Worm (Caenorhabditis elegans): ENCODE measurements around the gene C26B2.7.

C26B2.7 gene

DNA sequence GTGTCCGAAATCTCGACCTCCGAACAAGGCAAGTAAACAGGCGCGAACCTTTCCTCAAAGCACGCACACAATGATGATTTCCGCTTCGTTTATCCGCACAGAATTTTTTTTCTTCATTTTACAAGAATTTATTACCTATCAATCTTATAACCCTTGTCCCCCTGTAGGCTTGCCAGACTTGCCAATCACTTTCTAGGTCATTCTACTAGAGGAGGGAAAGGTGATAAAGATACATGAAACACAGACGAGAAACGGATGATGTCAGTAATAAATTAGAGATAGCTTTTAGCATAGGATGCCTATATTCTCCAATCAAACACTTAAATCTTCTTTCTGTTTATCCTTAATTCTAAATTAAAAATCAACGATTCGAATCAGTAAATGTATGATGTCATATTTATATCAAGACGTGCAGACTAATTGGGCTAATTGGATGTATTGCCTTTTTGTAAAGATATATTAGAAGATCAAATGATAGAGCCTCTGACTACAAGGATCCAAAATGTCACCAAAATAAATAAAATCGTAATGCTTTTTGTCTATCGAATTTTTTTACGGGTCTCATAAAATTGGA, 11.3 kb downstream of the C26B2.7 start:
- TF ChIP-seq unc-3 (GFP tag; conservative IDR thresholded peaks at IDR 0.05) (no peak), unc-3 (tag; optimal IDR thresholded peaks at IDR 0.05) (no peak), elt-2 (tag; optimal IDR thresholded peaks at IDR 0.05) (peak; percentile 44), eyg-1 (tag; optimal IDR thresholded peaks at IDR 0.05) (no peak)

DNA sequence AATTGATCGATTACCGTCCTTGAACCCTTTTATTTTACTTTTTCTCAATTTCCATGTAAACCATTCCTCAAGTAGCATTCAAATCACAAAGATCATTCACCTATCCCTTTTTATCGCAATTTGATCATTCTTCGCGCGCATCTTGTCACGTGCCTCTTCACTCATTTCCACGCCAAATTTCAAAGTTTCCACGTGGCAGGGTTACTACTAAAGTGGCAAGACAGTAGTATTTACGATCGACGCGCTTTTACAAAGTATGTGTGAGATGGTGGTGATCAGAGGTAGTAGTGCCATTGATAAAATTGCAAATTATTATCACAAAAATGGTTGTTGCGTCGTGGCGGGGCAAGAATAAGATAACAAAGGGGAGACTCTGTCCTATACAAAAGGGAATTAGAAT, 12.3 kb downstream of the C26B2.7 start:
- TF ChIP-seq pqm-1 (tag; optimal IDR thresholded peaks at IDR 0.05): no peak
- peak; percentile 92 for TF ChIP-seq elt-2 (tag; optimal IDR thresholded peaks at IDR 0.05)
- no peak for TF ChIP-seq nfya-1 (tag; optimal IDR thresholded peaks at IDR 0.05)
- TF ChIP-seq hlh-8 (tag; optimal IDR thresholded peaks at IDR 0.05): no peak
- no peak for TF ChIP-seq ceh-6 (GFP tag; optimal IDR thresholded peaks at IDR 0.05)
- no peak for TF ChIP-seq unc-55 (GFP tag; optimal IDR thresholded peaks at IDR 0.05)
- TF ChIP-seq hlh-30 (tag; optimal IDR thresholded peaks at IDR 0.05; ENCODE audit: insufficient read depth): peak; percentile 28

DNA sequence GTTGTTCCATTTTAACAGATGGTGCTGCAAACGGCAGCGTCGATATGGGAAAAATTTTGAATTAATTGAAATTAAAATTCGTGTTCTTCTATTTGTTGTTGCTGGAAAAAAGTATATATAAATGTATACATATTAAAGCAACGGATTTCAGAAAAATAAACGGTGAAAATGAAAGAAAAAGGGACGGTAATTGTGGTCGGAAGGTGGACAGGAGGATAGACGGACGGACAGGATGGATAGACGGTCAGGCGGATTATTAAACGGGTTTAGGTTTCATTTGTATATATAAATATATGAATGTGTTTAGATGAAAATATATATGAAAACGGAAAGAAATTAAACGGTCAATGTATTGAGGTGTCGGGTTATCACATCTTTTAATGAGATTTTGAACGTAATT, 13.3 kb downstream of the C26B2.7 start, which contains the start of gene nhr-31:
Gene nhr-31 (minus strand): TSS at position 101 of the 400 bp plus-strand sequence.
- no peak for TF ChIP-seq ref-2 (tag; optimal IDR thresholded peaks at IDR 0.05)
- TF ChIP-seq eyg-1 (tag; optimal IDR thresholded peaks at IDR 0.05): no peak

DNA sequence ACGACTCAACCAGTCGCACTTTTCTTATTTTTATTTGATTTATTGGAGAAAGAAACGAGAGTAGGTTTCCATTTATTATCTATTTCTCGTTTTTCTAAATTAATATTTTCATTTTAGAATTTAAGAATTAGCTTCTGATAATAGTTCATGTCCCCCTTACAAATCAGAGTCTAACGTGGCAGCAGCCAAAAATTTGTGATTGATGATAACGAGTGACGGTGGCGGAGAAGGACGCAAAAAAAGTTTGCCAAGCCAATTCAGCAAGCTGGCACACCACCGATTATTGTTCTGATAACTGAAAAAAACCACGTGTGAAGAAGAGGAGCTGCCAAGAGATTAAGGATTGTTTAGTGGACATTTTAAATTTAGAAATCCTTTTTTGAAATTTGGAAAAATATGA, 14.0 kb downstream of the C26B2.7 start:
- no peak for TF ChIP-seq K09A11.1 (tag; optimal IDR thresholded peaks at IDR 0.05; ENCODE audit: insufficient read depth)
- TF ChIP-seq syd-9 (tag; optimal IDR thresholded peaks at IDR 0.05): no peak
- TF ChIP-seq ceh-6 (GFP tag; optimal IDR thresholded peaks at IDR 0.05): no peak
- no peak for TF ChIP-seq ceh-31 (tag; optimal IDR thresholded peaks at IDR 0.05)
- TF ChIP-seq sdc-2 (tag; optimal IDR thresholded peaks at IDR 0.05): no peak
- TF ChIP-seq C38D4.7 (GFP tag; optimal IDR thresholded peaks at IDR 0.05): no peak
- no peak for TF ChIP-seq C08G9.2 (tag; optimal IDR thresholded peaks at IDR 0.05)
- TF ChIP-seq pha-4 (tag; optimal IDR thresholded peaks at IDR 0.05): no peak
- TF ChIP-seq ceh-2 (tag; optimal IDR thresholded peaks at IDR 0.05): no peak
- no peak for TF ChIP-seq fkh-6 (tag; optimal IDR thresholded peaks at IDR 0.05)
- TF ChIP-seq pros-1 (tag; optimal IDR thresholded peaks at IDR 0.05): no peak
- TF ChIP-seq fkh-10 (GFP tag; optimal IDR thresholded peaks at IDR 0.05): no peak
- no peak for TF ChIP-seq pag-3 (tag; optimal IDR thresholded peaks at IDR 0.05; ENCODE audit: borderline replicate concordance)
- TF ChIP-seq hlh-6 (tag; optimal IDR thresholded peaks at IDR 0.05): no peak
- no peak for TF ChIP-seq unc-42 (tag; optimal IDR thresholded peaks at IDR 0.05)
- TF ChIP-seq pat-9 (tag; optimal IDR thresholded peaks at IDR 0.05): no peak

DNA sequence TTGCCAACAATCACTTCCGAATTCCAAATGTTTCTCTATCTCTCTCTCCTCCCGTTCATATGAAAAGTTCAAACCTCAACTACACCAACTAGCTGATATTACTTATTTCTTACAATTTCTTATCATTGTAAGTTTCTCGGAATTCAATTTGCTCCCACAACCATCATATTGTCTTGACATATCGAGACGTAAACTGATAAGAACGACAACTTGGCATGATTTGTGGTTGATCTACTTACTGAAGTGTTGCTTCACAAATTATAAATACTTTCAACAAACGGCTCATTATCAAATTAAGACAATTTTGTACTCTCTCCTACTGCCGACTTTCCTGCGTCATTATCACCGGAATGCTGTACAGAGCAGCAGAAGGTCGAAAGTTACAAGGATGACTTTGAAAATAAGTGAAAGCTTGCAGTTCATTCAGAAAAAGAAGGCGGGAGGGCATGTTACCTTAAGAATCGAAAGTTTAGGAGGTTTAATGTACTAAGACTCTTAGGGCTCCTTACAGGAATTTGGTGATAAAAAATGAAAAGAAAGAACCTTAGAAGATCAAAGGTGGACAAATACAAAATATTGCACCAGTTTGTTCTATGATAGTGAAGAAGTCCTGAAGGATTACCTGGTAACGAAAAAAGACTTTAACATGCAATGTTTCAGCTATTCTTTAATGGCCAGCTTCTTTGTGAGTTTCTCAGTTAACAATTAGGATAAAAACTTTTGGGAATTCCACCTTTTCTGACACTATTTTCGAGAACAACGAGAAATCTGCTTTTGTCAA, 16.3 kb downstream of the C26B2.7 start:
- no peak for TF ChIP-seq pros-1 (tag; optimal IDR thresholded peaks at IDR 0.05)
- TF ChIP-seq elt-2 (tag; optimal IDR thresholded peaks at IDR 0.05): peak; percentile 69

DNA sequence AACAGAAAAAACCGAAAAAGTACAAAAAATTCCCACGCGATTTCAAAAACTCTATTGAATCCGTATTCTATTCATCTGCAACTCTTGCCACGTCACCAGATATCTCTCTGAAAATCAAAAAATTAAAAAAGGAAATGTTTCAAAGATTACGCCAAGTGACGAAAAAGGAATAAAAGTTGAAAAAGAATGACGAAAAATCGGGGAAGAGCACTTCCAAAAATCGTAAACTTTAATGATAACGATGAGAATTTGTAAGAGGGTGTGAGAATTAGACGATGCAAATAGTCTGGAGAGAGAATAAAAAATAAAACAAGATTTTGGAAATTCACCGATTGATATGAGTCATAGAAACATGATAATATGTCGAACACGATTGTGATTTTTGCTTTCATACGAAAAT, 18.1 kb downstream of the C26B2.7 start:
- no peak for TF ChIP-seq pha-2 (tag; optimal IDR thresholded peaks at IDR 0.05)
- no peak for TF ChIP-seq nhr-232 (tag; optimal IDR thresholded peaks at IDR 0.05)
- TF ChIP-seq ahr-1 (tag; optimal IDR thresholded peaks at IDR 0.05): no peak
- no peak for TF ChIP-seq lin-11 (tag; optimal IDR thresholded peaks at IDR 0.05)
- TF ChIP-seq hlh-15 (tag; optimal IDR thresholded peaks at IDR 0.05): no peak
- no peak for TF ChIP-seq eyg-1 (tag; optimal IDR thresholded peaks at IDR 0.05)
- TF ChIP-seq pha-4 (tag; optimal IDR thresholded peaks at IDR 0.05): no peak
- TF ChIP-seq lim-6 (tag; optimal IDR thresholded peaks at IDR 0.05): no peak
- no peak for TF ChIP-seq ceh-9 (tag; optimal IDR thresholded peaks at IDR 0.05)
- no peak for TF ChIP-seq hlh-6 (tag; optimal IDR thresholded peaks at IDR 0.05)
- no peak for TF ChIP-seq pros-1 (tag; optimal IDR thresholded peaks at IDR 0.05)
- no peak for TF ChIP-seq ceh-30 (tag; optimal IDR thresholded peaks at IDR 0.05)
- TF ChIP-seq unc-86 (tag; optimal IDR thresholded peaks at IDR 0.05): no peak
- TF ChIP-seq ref-2 (tag; optimal IDR thresholded peaks at IDR 0.05): no peak
- no peak for TF ChIP-seq ceh-19 (GFP tag; optimal IDR thresholded peaks at IDR 0.05)
- no peak for TF ChIP-seq sox-2 (GFP tag; IDR thresholded peaks at IDR 0.05)

All from whole organism, late embryonic.